Fruit fly (Drosophila melanogaster) whole organism, embryonic: ENCODE measurements around the gene upSET.
A peak's percentile ranks its signal among the peaks of the same experiment; 100 is the strongest.

Experiments
- BEAF-32 ChIP-seq: fragments of 200-800 bp; sonication (Bioruptor generic); optimal IDR thresholded peaks from 3 replicates; lab custom pipeline; 2017; ENCODE audit warnings: missing biosample characterization, missing genetic modification characterization, mild to moderate bottlenecking, moderate library complexity, missing genetic modification reagents
- CG1024 ChIP-seq: fragments of 200-800 bp; sonication (Bioruptor generic); IDR thresholded peaks from 2 replicates; pipeline ENCODE4 v1.3.6; 2022; ENCODE audit warnings: missing biosample characterization, missing genetic modification characterization
- CG10431 ChIP-seq: fragments of 200-800 bp; sonication (Bioruptor generic); optimal IDR thresholded peaks from 3 replicates; lab custom pipeline; 2018; ENCODE audit warnings: missing biosample characterization, mild to moderate bottlenecking, missing genetic modification characterization
- CG12391 ChIP-seq: fragments of 200-800 bp; sonication (Bioruptor generic); optimal IDR thresholded peaks from 3 replicates; lab custom pipeline; 2018; ENCODE audit warnings: missing biosample characterization, mild to moderate bottlenecking, missing genetic modification characterization, moderate library complexity
- CG14014 ChIP-seq: fragments of 200-800 bp; sonication (Bioruptor generic); IDR thresholded peaks from 2 replicates; pipeline ENCODE4 v1.3.6; 2022; ENCODE audit warnings: missing biosample characterization, missing genetic modification characterization
- CG15269 ChIP-seq: fragments of 200-800 bp; sonication (Bioruptor generic); optimal IDR thresholded peaks from 2 replicates; lab custom pipeline; 2018; ENCODE audit warnings: missing biosample characterization, mild to moderate bottlenecking, missing genetic modification characterization, moderate library complexity
- CG15601 ChIP-seq: fragments of 200-800 bp; sonication (Bioruptor generic); optimal IDR thresholded peaks from 3 replicates; lab custom pipeline; 2019; ENCODE audit warnings: missing biosample characterization, mild to moderate bottlenecking, missing genetic modification characterization, moderate library complexity
- CG17361 ChIP-seq: fragments of 200-800 bp; sonication (Bioruptor generic); IDR thresholded peaks from 3 replicates; pipeline ENCODE4 v1.3.6; 2022; ENCODE audit warnings: missing biosample characterization, missing genetic modification characterization
- CG17385 ChIP-seq: fragments of 200-800 bp; sonication (Bioruptor generic); optimal IDR thresholded peaks from 3 replicates; lab custom pipeline; 2018; ENCODE audit warnings: missing biosample characterization, mild to moderate bottlenecking, missing genetic modification characterization
- CG30020 ChIP-seq: fragments of 200-800 bp; optimal IDR thresholded peaks from 2 replicates; lab custom pipeline; 2019; ENCODE audit warnings: missing biosample characterization, mild to moderate bottlenecking, missing genetic modification characterization, moderate library complexity
- CG33213 ChIP-seq: fragments of 200-800 bp; sonication (Bioruptor generic); optimal IDR thresholded peaks from 3 replicates; lab custom pipeline; 2016; ENCODE audit warnings: missing biosample characterization, missing genetic modification characterization
- CG3995 ChIP-seq: fragments of 200-800 bp; sonication (Bioruptor generic); optimal IDR thresholded peaks from 3 replicates; lab custom pipeline; 2016; ENCODE audit warnings: missing biosample characterization, missing genetic modification characterization
- CG5245 ChIP-seq: fragments of 200-800 bp; sonication (Bioruptor generic); optimal IDR thresholded peaks from 3 replicates; lab custom pipeline; 2016; ENCODE audit warnings: missing biosample characterization, missing genetic modification characterization
- CG7745 ChIP-seq: fragments of 200-800 bp; sonication (Bioruptor generic); optimal IDR thresholded peaks from 2 replicates; lab custom pipeline; 2018; ENCODE audit warnings: missing biosample characterization, mild to moderate bottlenecking, missing genetic modification characterization, moderate library complexity
- CG9727 ChIP-seq: fragments of 200-800 bp; sonication (Bioruptor generic); optimal IDR thresholded peaks from 3 replicates; lab custom pipeline; 2017; ENCODE audit warnings: missing biosample characterization, mild to moderate bottlenecking, missing genetic modification characterization
- CrebB ChIP-seq: fragments of 200-800 bp; sonication (Bioruptor generic); optimal IDR thresholded peaks from 3 replicates; lab custom pipeline; 2018; ENCODE audit warnings: missing biosample characterization, mild to moderate bottlenecking, missing genetic modification characterization
- Dbx ChIP-seq: fragments of 200-800 bp; sonication (Bioruptor generic); IDR thresholded peaks from 3 replicates; pipeline ENCODE4 v1.3.6; 2022; ENCODE audit warnings: missing biosample characterization, missing genetic modification characterization
- Dfd ChIP-seq, 2 experiments: fragments of >200 bp; optimal IDR thresholded peaks; 2 replicates each; lab custom pipeline; 2017; ENCODE audit warnings: missing biosample characterization in 2 of 2, missing genetic modification characterization in 2 of 2
- Dref ChIP-seq: fragments of 200-800 bp; sonication (Bioruptor generic); IDR thresholded peaks from 2 replicates; pipeline ENCODE4 v1.3.6; 2022; ENCODE audit warnings: missing biosample characterization, missing genetic modification characterization
- Drgx ChIP-seq: fragments of 200-800 bp; sonication (Bioruptor generic); IDR thresholded peaks from 2 replicates; pipeline ENCODE4 v1.3.6; 2022; ENCODE audit warnings: missing biosample characterization, missing genetic modification characterization
- Eip74EF ChIP-seq, 2 experiments: fragments of 200-800 bp in 1 of 2; fragments of >200 bp in 1 of 2; sonication (Bioruptor generic) in 1 of 2; optimal IDR thresholded peaks; 2 replicates each; lab custom pipeline; 2017 to 2019; ENCODE audit warnings: missing biosample characterization in 2 of 2, missing genetic modification characterization in 2 of 2, mild to moderate bottlenecking in 1 of 2, moderate library complexity in 1 of 2
- Fer1 ChIP-seq: fragments of 200-800 bp; sonication (Bioruptor generic); optimal IDR thresholded peaks from 2 replicates; lab custom pipeline; 2017; ENCODE audit warnings: missing biosample characterization, mild to moderate bottlenecking, missing genetic modification characterization
- HLH4C ChIP-seq: fragments of 200-800 bp; sonication (Bioruptor generic); IDR thresholded peaks from 3 replicates; pipeline ENCODE4 v1.3.6; 2022; ENCODE audit warnings: missing biosample characterization, missing genetic modification characterization; ENCODE audit not compliant: partially characterized antibody
- HmgD ChIP-seq: fragments of 200-800 bp; sonication (Bioruptor generic); optimal IDR thresholded peaks from 3 replicates; lab custom pipeline; 2016; ENCODE audit warnings: missing biosample characterization, missing genetic modification characterization
- Hr3 ChIP-seq: fragments of 200-800 bp; sonication (Bioruptor generic); optimal IDR thresholded peaks from 3 replicates; lab custom pipeline; 2016; ENCODE audit warnings: missing biosample characterization, missing genetic modification characterization
- Lhr ChIP-seq: fragments of 200-800 bp; sonication (Bioruptor generic); optimal IDR thresholded peaks from 3 replicates; lab custom pipeline; 2017; ENCODE audit warnings: mild to moderate bottlenecking, missing biosample characterization, missing genetic modification reagents, missing genetic modification characterization
- MBD-R2 ChIP-seq: fragments of 200-800 bp; sonication (Bioruptor generic); IDR thresholded peaks from 2 replicates; pipeline ENCODE4 v1.3.6; 2022; ENCODE audit warnings: missing biosample characterization, missing genetic modification characterization
- Rx ChIP-seq: fragments of 200-800 bp; sonication (Bioruptor generic); IDR thresholded peaks from 2 replicates; pipeline ENCODE4 v1.3.6; 2022; ENCODE audit warnings: missing biosample characterization, missing genetic modification characterization
- Taf1 ChIP-seq: fragments of 200-800 bp; sonication (Bioruptor generic); IDR thresholded peaks from 2 replicates; pipeline ENCODE4 v1.3.6; 2022; ENCODE audit warnings: missing biosample characterization, missing genetic modification characterization
- Xbp1 ChIP-seq: fragments of 200-800 bp; sonication (Bioruptor generic); optimal IDR thresholded peaks from 3 replicates; lab custom pipeline; 2016; ENCODE audit warnings: missing biosample characterization, mild to moderate bottlenecking, missing genetic modification characterization
- crp ChIP-seq, 2 experiments: fragments of 200-800 bp; sonication (Bioruptor generic); optimal IDR thresholded peaks; 2 replicates in 1 of 2; 3 replicates in 1 of 2; lab custom pipeline; 2017; ENCODE audit warnings: missing biosample characterization in 2 of 2, missing genetic modification characterization in 2 of 2, mild to moderate bottlenecking in 1 of 2, moderate library complexity in 1 of 2
- dan ChIP-seq: fragments of 200-800 bp; sonication (Bioruptor generic); IDR thresholded peaks from 2 replicates; pipeline ENCODE4 v1.3.6; 2022; ENCODE audit warnings: missing biosample characterization, missing genetic modification characterization
- esg ChIP-seq: fragments of 200-800 bp; sonication (Bioruptor generic); conservative IDR thresholded peaks from 2 replicates; pipeline ENCODE4 v1.3.6; 2022; ENCODE audit warnings: missing biosample characterization, missing genetic modification characterization
- gcm2 ChIP-seq: fragments of 200-800 bp; sonication (Bioruptor generic); optimal IDR thresholded peaks from 2 replicates; lab custom pipeline; 2016; ENCODE audit warnings: missing biosample characterization, missing genetic modification characterization
- grau ChIP-seq: fragments of 200-800 bp; optimal IDR thresholded peaks from 3 replicates; lab custom pipeline; 2019; ENCODE audit warnings: missing biosample characterization, mild to moderate bottlenecking, missing genetic modification characterization, moderate library complexity
- hkb ChIP-seq, 2 experiments: fragments of 200-800 bp in 1 of 2; fragments of >200 bp in 1 of 2; sonication (Bioruptor generic) in 1 of 2; IDR thresholded peaks in 1 of 2; optimal IDR thresholded peaks in 1 of 2; 2 replicates each; pipeline versions ENCODE4 v1.3.6 to Lab custom; 2017 to 2022; ENCODE audit warnings: missing biosample characterization in 1 of 2, missing genetic modification characterization in 1 of 2
- inv ChIP-seq: fragments of 200-800 bp; sonication (Bioruptor generic); IDR thresholded peaks from 2 replicates; pipeline ENCODE4 v1.3.6; 2022; ENCODE audit warnings: missing biosample characterization, missing genetic modification characterization; ENCODE audit not compliant: partially characterized antibody
- maf-S ChIP-seq: fragments of 200-800 bp; sonication (Bioruptor generic); optimal IDR thresholded peaks from 2 replicates; lab custom pipeline; 2016; ENCODE audit warnings: missing biosample characterization, missing genetic modification characterization
- nmo ChIP-seq: fragments of 200-800 bp; sonication (Bioruptor generic); optimal IDR thresholded peaks from 2 replicates; lab custom pipeline; 2018; ENCODE audit warnings: missing biosample characterization, mild to moderate bottlenecking, missing genetic modification characterization, moderate library complexity
- nom ChIP-seq: fragments of 200-800 bp; sonication (Bioruptor generic); optimal IDR thresholded peaks from 2 replicates; lab custom pipeline; 2017; ENCODE audit warnings: missing biosample characterization, missing genetic modification characterization, mild to moderate bottlenecking, moderate library complexity, missing genetic modification reagents
- repo ChIP-seq: fragments of 200-800 bp; sonication (Bioruptor generic); optimal IDR thresholded peaks from 2 replicates; lab custom pipeline; 2016; ENCODE audit warnings: missing biosample characterization, missing genetic modification characterization
- ro ChIP-seq: fragments of 200-800 bp; sonication (Bioruptor generic); IDR thresholded peaks from 2 replicates; pipeline ENCODE4 v1.3.6; 2022; ENCODE audit warnings: missing biosample characterization, missing genetic modification characterization
- sima ChIP-seq: fragments of 200-800 bp; sonication (Bioruptor generic); optimal IDR thresholded peaks from 2 replicates; lab custom pipeline; 2016; ENCODE audit warnings: missing biosample characterization, missing genetic modification characterization
- sug ChIP-seq: fragments of 200-800 bp; optimal IDR thresholded peaks from 2 replicates; lab custom pipeline; 2019; ENCODE audit warnings: missing biosample characterization, mild to moderate bottlenecking, missing genetic modification characterization, moderate library complexity
- unpg ChIP-seq: fragments of 200-800 bp; sonication (Bioruptor generic); optimal IDR thresholded peaks from 3 replicates; lab custom pipeline; 2018; ENCODE audit warnings: missing biosample characterization, mild to moderate bottlenecking, missing genetic modification characterization, moderate library complexity
- zfh1 ChIP-seq: fragments of 200-800 bp; sonication (Bioruptor generic); IDR thresholded peaks from 3 replicates; pipeline ENCODE4 v1.3.6; 2022; ENCODE audit warnings: missing biosample characterization, missing genetic modification characterization

upSET gene

DNA sequence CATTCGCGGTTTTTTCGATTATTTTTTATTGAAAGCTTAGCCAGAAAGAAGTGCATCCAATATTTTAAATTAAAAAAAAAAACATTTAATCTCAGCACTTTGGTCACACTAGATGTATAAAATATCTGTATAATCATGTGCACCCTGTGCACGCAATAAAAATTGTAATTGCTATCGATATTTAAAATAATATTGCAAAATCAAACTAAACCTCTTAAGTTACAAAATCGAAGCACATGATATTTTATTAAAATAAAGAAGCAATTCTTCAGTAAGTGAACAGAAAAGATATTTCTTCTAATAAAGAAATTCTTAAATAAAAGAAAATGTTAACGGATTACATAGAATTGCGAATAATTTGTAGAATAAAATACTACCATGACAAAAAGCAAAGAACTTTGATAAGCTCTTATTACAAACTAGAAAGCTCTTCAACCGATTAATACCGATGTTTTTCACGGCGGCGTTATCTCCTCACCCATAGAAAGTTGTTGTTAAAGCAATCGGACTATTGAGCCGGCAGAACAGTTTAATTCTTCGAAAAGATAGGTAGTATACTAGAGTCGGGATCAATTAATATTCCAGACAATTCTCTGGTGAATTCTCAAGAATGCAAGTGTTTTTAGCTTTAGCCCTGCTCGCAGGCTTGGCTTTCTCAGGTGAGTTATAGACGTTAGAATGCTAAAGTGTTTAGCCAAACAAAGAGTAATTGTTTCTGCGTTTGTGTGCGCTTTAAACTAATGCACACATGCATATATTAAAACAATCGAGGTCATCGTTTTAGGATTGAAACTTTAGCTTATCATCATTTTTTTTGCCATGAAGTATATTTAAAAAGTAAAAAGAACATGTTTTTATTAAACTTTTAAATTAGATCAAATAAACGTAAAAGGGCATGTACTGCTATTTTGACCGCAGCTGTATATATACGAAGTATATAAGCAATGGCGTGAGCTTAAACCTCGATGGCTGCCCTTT, 7.9 kb upstream of the upSET start, which contains the start of gene CtsK1 (continued):
- TF ChIP-seq Lhr (peak; percentile 39), Eip74EF (GFP tag; optimal IDR thresholded peaks at IDR 0.05; lab: Kevin White, UChicago) (no peak), CG3995 (GFP tag; lab: Kevin White, UChicago) (peak; percentile 2), BEAF-32 (GFP tag; lab: Kevin White, UChicago) (peak; percentile 77), CG17385 (peak; percentile 11), unpg (peak; percentile 22), repo (GFP tag; lab: Kevin White, UChicago) (no peak), CrebB (tag; lab: Kevin White, UChicago) (no peak), Taf1 (GFP tag; lab: Robert Waterston, UW) (peak; percentile 23; the same call in 1 of the 2 replicates), grau (tag; lab: Kevin White, UChicago) (peak; percentile 16), CG12391 (tag; lab: Kevin White, UChicago) (peak; percentile 46), ro (no peak), esg (0 out of 2 replicates have a peak, but pooled peaks have one; percentile 17), CG14014 (GFP tag; lab: Robert Waterston, UW) (0 out of 2 replicates have a peak, but pooled peaks have one; percentile 21), inv (GFP tag; lab: Robert Waterston, UW) (peak; percentile 67), HLH4C (GFP tag; lab: Robert Waterston, UW) (peak; percentile 53; the same call in 1 of the 3 replicates), zfh1 (GFP tag; lab: Robert Waterston, UW) (peak; percentile 59; the same call in 1 of the 3 replicates), CG10431 (GFP tag; lab: Kevin White, UChicago) (no peak), CG9727 (GFP tag; lab: Kevin White, UChicago) (peak; percentile 12), dan (GFP tag; lab: Robert Waterston, UW) (no peak), Dbx (peak; percentile 36; the same call in 1 of the 3 replicates), hkb (optimal IDR thresholded peaks at IDR 0.05; lab: Kevin White, UChicago) (no peak), hkb (GFP tag; IDR thresholded peaks at IDR 0.05; lab: Robert Waterston, UW) (peak; percentile 44; the same call in 1 of the 2 replicates), CG1024 (GFP tag; lab: Robert Waterston, UW) (no peak), Hr3 (no peak), CG30020 (tag; lab: Kevin White, UChicago) (peak; percentile 8), Xbp1 (GFP tag; lab: Kevin White, UChicago) (peak; percentile 15), sima (GFP tag; lab: Kevin White, UChicago) (no peak), CG15601 (tag; lab: Kevin White, UChicago) (peak; percentile 23), MBD-R2 (GFP tag; lab: Robert Waterston, UW) (no peak; the same call in 1 of the 2 replicates), crp (GFP tag; optimal IDR thresholded peaks at IDR 0.05; lab: Kevin White, UChicago) (peak in 1 of 2 experiments; percentile 48), Dref (GFP tag; lab: Robert Waterston, UW) (peak; percentile 59)

DNA sequence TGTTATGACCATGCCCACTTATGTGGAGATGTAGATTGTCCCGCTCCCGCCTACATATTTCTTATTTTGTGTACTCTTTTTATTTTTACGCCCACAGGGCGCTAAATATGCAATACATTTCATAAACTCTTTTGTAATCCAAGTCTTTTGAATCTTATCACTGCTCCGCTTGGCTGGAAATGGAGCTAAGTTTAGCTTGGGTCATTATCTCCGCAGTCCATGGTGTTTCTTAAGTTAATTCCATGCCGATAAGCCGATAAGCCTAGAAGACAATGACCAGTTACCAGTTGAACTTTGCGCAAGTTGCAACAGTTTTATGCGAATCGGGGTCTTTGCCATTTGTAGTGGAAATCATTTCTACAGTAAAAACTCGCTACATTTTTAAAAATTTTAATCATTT, 5.5 kb upstream of the upSET start:
- TF ChIP-seq nom (peak; percentile 29), CG7745 (tag; lab: Kevin White, UChicago) (no peak)

DNA sequence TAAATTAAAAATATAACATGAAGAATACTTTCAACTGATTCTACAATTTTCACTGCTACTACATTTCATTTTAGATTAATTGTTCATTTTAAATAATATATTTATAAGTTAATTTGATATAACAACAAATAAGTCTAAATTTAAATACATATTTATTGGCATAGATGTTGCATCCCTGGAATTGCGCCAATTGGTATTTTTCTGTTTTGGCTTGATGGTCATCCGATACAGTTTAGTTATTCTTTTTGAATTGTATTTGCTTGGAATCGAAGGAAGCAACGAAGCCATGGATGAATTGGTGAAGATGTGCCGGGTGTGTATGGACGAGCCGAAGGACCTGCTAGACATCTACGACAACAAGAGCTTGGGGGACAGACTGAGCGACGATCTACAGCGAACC, 4.9 kb upstream of the upSET start, which contains the start of gene CG17361:
TSS of gene CG17361 (plus strand) at position 200 of the 400 bp plus-strand sequence.
- TF ChIP-seq nmo (GFP tag; lab: Kevin White, UChicago), result peak; percentile 7
- peak; percentile 61; the same call in 2 of the 3 replicates for TF ChIP-seq CG17361
- no peak for TF ChIP-seq maf-S
- no peak for TF ChIP-seq Dfd (GFP tag; optimal IDR thresholded peaks at IDR 0.05; lab: Kevin White, UChicago)
- TF ChIP-seq Rx (GFP tag; lab: Robert Waterston, UW), result no peak
- no peak for TF ChIP-seq CG5245 (GFP tag; lab: Kevin White, UChicago)
- no peak for TF ChIP-seq CG15269
- no peak for TF ChIP-seq Fer1 (GFP tag; lab: Kevin White, UChicago)
- no peak for TF ChIP-seq Drgx (GFP tag; lab: Robert Waterston, UW)
- no peak for TF ChIP-seq CG33213
- TF ChIP-seq sug, result no peak
- TF ChIP-seq gcm2, result no peak
- TF ChIP-seq HmgD (GFP tag; lab: Kevin White, UChicago), result no peak
